Fruit fly (Drosophila melanogaster): ENCODE data around the gene mex1.

The mex1 gene

DNA sequence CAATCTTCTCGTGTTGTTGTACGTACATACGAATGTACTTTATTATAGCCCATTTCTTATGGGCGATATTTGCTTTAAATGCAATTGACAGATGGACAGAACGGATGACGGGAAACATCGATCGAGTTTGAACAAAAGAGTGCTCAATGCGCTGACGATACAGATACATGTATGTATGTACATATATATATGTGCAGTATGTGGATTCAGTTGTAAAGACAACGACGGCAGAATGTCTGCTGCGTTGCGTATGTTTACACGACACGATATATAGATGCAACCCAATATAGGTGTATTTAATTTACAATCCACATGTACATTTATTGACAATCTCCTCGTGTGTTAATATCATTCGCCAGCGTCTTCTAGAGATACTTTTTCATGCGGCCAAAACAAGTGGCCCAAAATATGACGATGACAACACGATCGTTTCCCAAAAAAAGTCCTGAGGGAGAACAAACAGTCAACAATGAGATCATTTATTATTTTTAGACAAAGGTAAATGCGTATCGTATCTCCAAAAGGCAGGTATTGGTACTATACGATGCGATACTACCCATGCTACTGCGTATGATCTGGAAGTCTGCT, 11.3 kb upstream of the mex1 start (continued):
- no peak for TF ChIP-seq Spps (tag; optimal IDR thresholded peaks at IDR 0.05)
- TF ChIP-seq CG11093 (GFP tag; IDR thresholded peaks at IDR 0.05): no peak
- TF ChIP-seq CHES-1-like (GFP tag; optimal IDR thresholded peaks at IDR 0.05): no peak
- peak; percentile 36 for TF ChIP-seq Med (GFP tag)
- TF ChIP-seq CG7839 (tag; optimal IDR thresholded peaks at IDR 0.05): no peak
- TF ChIP-seq bcd (GFP tag; optimal IDR thresholded peaks at IDR 0.05): no peak
- TF ChIP-seq ap (GFP tag; IDR thresholded peaks at IDR 0.05): no peak
- no peak for TF ChIP-seq twi (tag; optimal IDR thresholded peaks at IDR 0.05)
- TF ChIP-seq PHDP (tag; optimal IDR thresholded peaks at IDR 0.05): no peak
- no peak for TF ChIP-seq cwo (GFP tag; optimal IDR thresholded peaks at IDR 0.05)
- TF ChIP-seq H15 (GFP tag; IDR thresholded peaks at IDR 0.05): no peak
- no peak for TF ChIP-seq CG8290 (GFP tag; optimal IDR thresholded peaks at IDR 0.05)
- TF ChIP-seq CG8290 (tag; optimal IDR thresholded peaks at IDR 0.05): peak; percentile 34 to 49
- TF ChIP-seq croc (GFP tag; conservative IDR thresholded peaks at IDR 0.05): no peak
- no peak for TF ChIP-seq CG6854 (GFP tag; optimal IDR thresholded peaks at IDR 0.05)
- TF ChIP-seq CG3163 (GFP tag; optimal IDR thresholded peaks at IDR 0.05): no peak
- no peak for TF ChIP-seq Poxn (GFP tag; IDR thresholded peaks at IDR 0.05)
- peak; percentile 40 for TF ChIP-seq CG4707 (GFP tag; optimal IDR thresholded peaks at IDR 0.05)
- no peak for TF ChIP-seq Ets97D (GFP tag; optimal IDR thresholded peaks at IDR 0.05)
- no peak for TF ChIP-seq Pdp1 (GFP tag; optimal IDR thresholded peaks at IDR 0.05)
- no peak for TF ChIP-seq MESR4 (GFP tag; optimal IDR thresholded peaks at IDR 0.05)
- peak; percentile 11 for TF ChIP-seq fd64A (GFP tag; optimal IDR thresholded peaks at IDR 0.05)
- no peak for TF ChIP-seq ftz-f1 (GFP tag; optimal IDR thresholded peaks at IDR 0.05)
- TF ChIP-seq CG4424 (GFP tag; optimal IDR thresholded peaks at IDR 0.05): no peak
- TF ChIP-seq CG1832 (GFP tag; optimal IDR thresholded peaks at IDR 0.05): no peak
- no peak for TF ChIP-seq sd (tag; optimal IDR thresholded peaks at IDR 0.05)
- no peak for TF ChIP-seq Neu2 (GFP tag; optimal IDR thresholded peaks at IDR 0.05; ENCODE audit: borderline replicate concordance)
- TF ChIP-seq rib (GFP tag; IDR thresholded peaks at IDR 0.05): no peak
- TF ChIP-seq CG3838 (GFP tag; optimal IDR thresholded peaks at IDR 0.05): no peak
- TF ChIP-seq ato (GFP tag; IDR thresholded peaks at IDR 0.05; ENCODE audit: partially characterized antibody): no peak
- TF ChIP-seq Oaz (GFP tag; IDR thresholded peaks at IDR 0.05): no peak
- no peak for TF ChIP-seq Antp (GFP tag; optimal IDR thresholded peaks at IDR 0.05)
- no peak for TF ChIP-seq cas (GFP tag; IDR thresholded peaks at IDR 0.05)
- TF ChIP-seq amos (GFP tag; IDR thresholded peaks at IDR 0.05; ENCODE audit: partially characterized antibody): no peak
- TF ChIP-seq gfzf (GFP tag; optimal IDR thresholded peaks at IDR 0.05): no peak
- TF ChIP-seq CG2678 (tag; optimal IDR thresholded peaks at IDR 0.05): peak; percentile 37
- TF ChIP-seq fru (optimal IDR thresholded peaks at IDR 0.05): no peak
- TF ChIP-seq CG8944 (GFP tag; optimal IDR thresholded peaks at IDR 0.05): no peak
- no peak for TF ChIP-seq mam (GFP tag; optimal IDR thresholded peaks at IDR 0.05)
- no peak for TF ChIP-seq Jarid2 (GFP tag; optimal IDR thresholded peaks at IDR 0.05)
- no peak for TF ChIP-seq CG1602 (GFP tag; optimal IDR thresholded peaks at IDR 0.05)
- no peak for TF ChIP-seq pita (GFP tag; optimal IDR thresholded peaks at IDR 0.05)
- TF ChIP-seq HmgD (GFP tag; optimal IDR thresholded peaks at IDR 0.05): no peak
- no peak for TF ChIP-seq oc (tag; optimal IDR thresholded peaks at IDR 0.05)
- no peak for TF ChIP-seq CG10321 (GFP tag; IDR thresholded peaks at IDR 0.05)
- TF ChIP-seq CG14050 (GFP tag; IDR thresholded peaks at IDR 0.05): no peak
- no peak for TF ChIP-seq C15 (GFP tag; IDR thresholded peaks at IDR 0.05)
- no peak for TF ChIP-seq Bgb (GFP tag; IDR thresholded peaks at IDR 0.05; ENCODE audit: partially characterized antibody)
- no peak for TF ChIP-seq CG32772 (GFP tag; IDR thresholded peaks at IDR 0.05)
- no peak for TF ChIP-seq dati (GFP tag; IDR thresholded peaks at IDR 0.05)
- no peak for TF ChIP-seq en (GFP tag; optimal IDR thresholded peaks at IDR 0.05)
- TF ChIP-seq NFAT (GFP tag; IDR thresholded peaks at IDR 0.05): no peak

Data from whole organism, embryonic.